Fruit fly (Drosophila melanogaster): ENCODE measurements around the gene CG42394.

Gene CG42394

dm6 chr3R:10884031-10884677 is 34.5 kb downstream of the CG42394 start (continued):
- TF ChIP-seq CG7357 (GFP tag; IDR thresholded peaks at IDR 0.05) (peak; percentile 61), CG12299 (tag; optimal IDR thresholded peaks at IDR 0.05) (peak; percentile 33), Sox100B (GFP tag; optimal IDR thresholded peaks at IDR 0.05) (peak; percentile 76), CG2199 (GFP tag; IDR thresholded peaks at IDR 0.05) (no peak), Pdp1 (GFP tag; optimal IDR thresholded peaks at IDR 0.05) (peak; percentile 31 to 48), crc (GFP tag; optimal IDR thresholded peaks at IDR 0.05) (no peak), en (GFP tag; optimal IDR thresholded peaks at IDR 0.05) (no peak), CG12104 (GFP tag; optimal IDR thresholded peaks at IDR 0.05) (peak; percentile 60), CG18011 (GFP tag; optimal IDR thresholded peaks at IDR 0.05) (no peak), stc (GFP tag; IDR thresholded peaks at IDR 0.05) (peak; percentile 84), Atf6 (GFP tag; IDR thresholded peaks at IDR 0.05) (peak; percentile 76), bigmax (GFP tag; optimal IDR thresholded peaks at IDR 0.05) (no peak), CG14710 (tag; optimal IDR thresholded peaks at IDR 0.05) (peak; percentile 15), E2f2 (GFP tag; IDR thresholded peaks at IDR 0.05) (peak; percentile 44; the same call in 1 of the 2 replicates), CG10431 (GFP tag; optimal IDR thresholded peaks at IDR 0.05) (no peak), lbe (GFP tag; optimal IDR thresholded peaks at IDR 0.05) (no peak), dm (GFP tag; optimal IDR thresholded peaks at IDR 0.05) (no peak), CG1233 (GFP tag; optimal IDR thresholded peaks at IDR 0.05) (peak; percentile 69), Fer3 (tag; optimal IDR thresholded peaks at IDR 0.05) (peak; percentile 80), shn (GFP tag; optimal IDR thresholded peaks at IDR 0.05) (no peak), bcd (GFP tag; optimal IDR thresholded peaks at IDR 0.05) (peak; percentile 80), sug (tag; optimal IDR thresholded peaks at IDR 0.05) (no peak), CG9215 (GFP tag; IDR thresholded peaks at IDR 0.05) (peak; percentile 72), CG10209 (GFP tag; optimal IDR thresholded peaks at IDR 0.05) (peak; percentile 58), Atf3 (GFP tag; optimal IDR thresholded peaks at IDR 0.05) (no peak), CG9817 (tag; optimal IDR thresholded peaks at IDR 0.05) (peak; percentile 69), Poxn (GFP tag; IDR thresholded peaks at IDR 0.05) (peak; percentile 51), ttk (GFP tag; IDR thresholded peaks at IDR 0.05) (peak; percentile 74), lmd (GFP tag; IDR thresholded peaks at IDR 0.05) (peak; percentile 83), ap (GFP tag; IDR thresholded peaks at IDR 0.05) (peak; percentile 54), Lim3 (GFP tag; IDR thresholded peaks at IDR 0.05) (peak; percentile 44; the same call in 1 of the 2 replicates), sc (optimal IDR thresholded peaks at IDR 0.05) (no peak), sc (GFP tag; optimal IDR thresholded peaks at IDR 0.05) (no peak), CG11504 (tag; optimal IDR thresholded peaks at IDR 0.05) (peak; percentile 88), insv (GFP tag; optimal IDR thresholded peaks at IDR 0.05) (no peak), CoRest (tag; optimal IDR thresholded peaks at IDR 0.05) (peak; percentile 71), sima (GFP tag; optimal IDR thresholded peaks at IDR 0.05) (no peak), CG10147 (GFP tag; optimal IDR thresholded peaks at IDR 0.05) (peak; percentile 82), CG14014 (GFP tag; IDR thresholded peaks at IDR 0.05) (peak; percentile 80), CG15696 (tag; optimal IDR thresholded peaks at IDR 0.05) (peak; percentile 39), CG30403 (GFP tag; optimal IDR thresholded peaks at IDR 0.05) (peak; percentile 62), fu2 (GFP tag; optimal IDR thresholded peaks at IDR 0.05) (no peak), CG3065 (GFP tag; optimal IDR thresholded peaks at IDR 0.05) (no peak), lab (GFP tag; optimal IDR thresholded peaks at IDR 0.05) (peak; percentile 93), pan (optimal IDR thresholded peaks at IDR 0.05) (no peak), pan (GFP tag; optimal IDR thresholded peaks at IDR 0.05 in 1 of 2, IDR thresholded peaks at IDR 0.05 in 1 of 2) (peak in 1 of 2 experiments; percentile 84), Ets97D (GFP tag; optimal IDR thresholded peaks at IDR 0.05) (peak; percentile 16), tgo (GFP tag; IDR thresholded peaks at IDR 0.05) (peak; percentile 87), Adf1 (GFP tag; IDR thresholded peaks at IDR 0.05) (no peak; the same call in 1 of the 2 replicates), gt (GFP tag; IDR thresholded peaks at IDR 0.05) (no peak), sens-2 (GFP tag; IDR thresholded peaks at IDR 0.05) (peak; percentile 59; the same call in 1 of the 2 replicates)

Data from whole organism, embryonic.